Fruit fly (Drosophila melanogaster): ENCODE data around the gene BG642167.

DNA sequence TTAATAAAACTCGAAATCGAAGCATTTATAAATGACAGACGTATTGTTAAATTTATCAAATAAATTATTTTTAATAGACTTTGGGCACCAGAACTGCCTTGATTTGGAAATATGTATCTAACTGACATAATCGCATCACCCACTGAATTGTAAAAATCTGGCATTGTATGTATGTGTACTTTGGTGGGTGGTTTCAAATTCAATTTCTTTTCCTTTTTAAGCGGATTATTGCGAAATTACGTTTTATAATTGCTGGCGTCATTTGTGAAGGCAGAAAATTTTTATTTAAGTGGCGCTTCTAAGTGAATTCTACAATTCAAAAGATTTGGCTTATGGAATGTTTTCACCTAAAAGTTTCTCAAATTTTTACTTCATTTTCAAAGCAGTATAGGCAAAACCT is 28.0 kb upstream of the BG642167 start, which contains the start of gene CG4956:
- TF ChIP-seq usp (GFP tag; optimal IDR thresholded peaks at IDR 0.05) (no peak), fru (GFP tag; optimal IDR thresholded peaks at IDR 0.05) (no peak), psq (GFP tag; optimal IDR thresholded peaks at IDR 0.05) (no peak), dl (GFP tag; optimal IDR thresholded peaks at IDR 0.05; ENCODE audit: insufficient read depth in 1 of 2, partially characterized antibody in 2 of 2) (no peak), Rel (GFP tag; optimal IDR thresholded peaks at IDR 0.05) (no peak), Rel (tag; optimal IDR thresholded peaks at IDR 0.05) (no peak), pan (optimal IDR thresholded peaks at IDR 0.05) (no peak), Abd-B (GFP tag; optimal IDR thresholded peaks at IDR 0.05) (no peak), sage (GFP tag; optimal IDR thresholded peaks at IDR 0.05) (no peak), Jra (GFP tag; optimal IDR thresholded peaks at IDR 0.05) (no peak), OdsH (GFP tag; optimal IDR thresholded peaks at IDR 0.05) (no peak), br (GFP tag; optimal IDR thresholded peaks at IDR 0.05) (no peak)
